Worm (Caenorhabditis elegans): ENCODE measurements around the gene ceh-34.

Gene ceh-34

ce11 chrV:5278001-5278400 is 41.4 kb downstream of the ceh-34 start, which contains the start of gene B0238.9:
B0238.9 (minus strand) TSS chrV:5278101.
- TF ChIP-seq lir-1 (GFP tag; conservative IDR thresholded peaks at IDR 0.05): no peak
- peak; percentile 26 for TF ChIP-seq lsl-1 (GFP tag; optimal IDR thresholded peaks at IDR 0.05)
- TF ChIP-seq nhr-27 (tag; optimal IDR thresholded peaks at IDR 0.05): no peak
- TF ChIP-seq snpc-1.3 (tag; optimal IDR thresholded peaks at IDR 0.05; ENCODE audit: insufficient read depth): no peak
- TF ChIP-seq hlh-26 (GFP tag; conservative IDR thresholded peaks at IDR 0.05): no peak
- TF ChIP-seq die-1 (tag; optimal IDR thresholded peaks at IDR 0.05): no peak

ce11 chrV:5275426-5276007 is 43.9 kb downstream of the ceh-34 start:
- TF ChIP-seq D2030.7 (GFP tag; IDR thresholded peaks at IDR 0.05) (0 out of 2 replicates have a peak, but pooled peaks have one; percentile 9), tbx-9 (tag; optimal IDR thresholded peaks at IDR 0.05; ENCODE audit: borderline replicate concordance) (no peak), F23B12.7 (tag; optimal IDR thresholded peaks at IDR 0.05; ENCODE audit: insufficient read depth) (no peak), unc-62 (GFP tag; optimal IDR thresholded peaks at IDR 0.05) (no peak), hrde-1 (tag; optimal IDR thresholded peaks at IDR 0.05; ENCODE audit: borderline replicate concordance) (peak; percentile 42), B0336.3 (GFP tag; IDR thresholded peaks at IDR 0.05) (0 out of 2 replicates have a peak, but pooled peaks have one; percentile 34), let-607 (tag; optimal IDR thresholded peaks at IDR 0.05) (no peak), ekl-4 (GFP tag; IDR thresholded peaks at IDR 0.05) (peak; percentile 60; the same call in 1 of the 2 replicates), attf-3 (GFP tag; conservative IDR thresholded peaks at IDR 0.05) (no peak), aptf-3 (GFP tag; IDR thresholded peaks at IDR 0.05) (no peak), lin-35 (GFP tag; optimal IDR thresholded peaks at IDR 0.05) (peak in 1 of 3 experiments; percentile 64), athp-1 (tag; optimal IDR thresholded peaks at IDR 0.05) (peak; percentile 52), hmg-20 (GFP tag; IDR thresholded peaks at IDR 0.05) (no peak), rec-8 (tag; optimal IDR thresholded peaks at IDR 0.05) (peak in 1 of 2 experiments; percentile 29), T26A5.8 (tag; optimal IDR thresholded peaks at IDR 0.05) (no peak), cebp-1 (GFP tag; IDR thresholded peaks at IDR 0.05) (no peak), cebp-1 (tag; optimal IDR thresholded peaks at IDR 0.05) (peak; percentile 58), F49E8.2 (tag; optimal IDR thresholded peaks at IDR 0.05; ENCODE audit: insufficient read depth) (peak; percentile 52), pbrm-1 (GFP tag; IDR thresholded peaks at IDR 0.05) (no peak), attf-6 (GFP tag; IDR thresholded peaks at IDR 0.05) (0 out of 2 replicates have a peak, but pooled peaks have one; percentile 47), B0019.2 (GFP tag; conservative IDR thresholded peaks at IDR 0.05) (no peak), hlh-26 (GFP tag; conservative IDR thresholded peaks at IDR 0.05) (no peak), F22D6.2 (tag; optimal IDR thresholded peaks at IDR 0.05) (no peak), nhr-120 (GFP tag; IDR thresholded peaks at IDR 0.05) (no peak), egl-44 (GFP tag; IDR thresholded peaks at IDR 0.05) (no peak), Y56A3A.18 (GFP tag; IDR thresholded peaks at IDR 0.05) (0 out of 2 replicates have a peak, but pooled peaks have one; percentile 12), egl-18 (GFP tag; IDR thresholded peaks at IDR 0.05) (no peak), nhr-80 (tag; optimal IDR thresholded peaks at IDR 0.05) (no peak), efl-1 (GFP tag; optimal IDR thresholded peaks at IDR 0.05) (no peak), ztf-3 (GFP tag; optimal IDR thresholded peaks at IDR 0.05) (no peak), nfya-2 (GFP tag; IDR thresholded peaks at IDR 0.05) (no peak), lin-54 (GFP tag; optimal IDR thresholded peaks at IDR 0.05) (peak; percentile 33), F39B2.1 (GFP tag; IDR thresholded peaks at IDR 0.05) (no peak), B0261.1 (tag; optimal IDR thresholded peaks at IDR 0.05) (no peak), F52B5.7 (tag; optimal IDR thresholded peaks at IDR 0.05) (peak; percentile 41), ceh-91 (GFP tag; IDR thresholded peaks at IDR 0.05) (no peak), snpc-4 (GFP tag; optimal IDR thresholded peaks at IDR 0.05) (no peak), snpc-4 (tag; optimal IDR thresholded peaks at IDR 0.05) (no peak), madf-8 (GFP tag; conservative IDR thresholded peaks at IDR 0.05) (no peak), tbp1 (GFP tag; optimal IDR thresholded peaks at IDR 0.05) (peak; percentile 29)
